Worm (Caenorhabditis elegans): ENCODE data around the gene C25F9.13.
A peak's percentile ranks its signal among the peaks of the same experiment; 100 is the strongest.

The C25F9.13 gene

DNA sequence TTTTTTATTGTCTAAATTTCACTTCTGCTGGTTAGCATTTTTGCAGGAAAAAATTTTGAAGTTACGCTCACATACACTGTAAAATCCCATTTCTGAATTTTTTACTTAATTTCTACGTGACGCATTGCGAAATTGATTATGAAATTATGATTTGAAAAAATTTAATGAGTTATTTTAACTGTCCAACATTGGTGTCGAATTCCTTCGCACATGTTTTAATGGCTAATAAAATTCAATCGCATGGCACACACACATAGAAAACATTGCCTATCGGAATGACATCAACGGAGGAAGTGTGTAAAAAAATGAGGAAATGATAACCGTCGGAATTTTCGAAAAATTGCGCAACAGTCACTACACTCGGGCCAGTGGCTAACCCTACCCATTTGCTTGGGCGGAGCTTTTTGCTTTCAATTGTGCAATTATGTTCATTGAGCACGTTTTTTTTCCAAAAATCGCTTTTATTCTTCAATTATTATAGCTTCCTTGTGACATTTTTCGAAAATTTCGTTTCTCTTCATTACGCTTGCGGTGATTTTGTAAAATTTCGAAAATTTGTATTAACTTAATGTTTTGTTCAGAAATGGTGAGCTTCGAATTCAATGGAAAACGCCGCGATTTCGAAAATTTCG, 35.1 kb upstream of the C25F9.13 start, which contains the start of gene C25F9.16:
Gene C25F9.16, plus strand, starts transcription at position 582 of the 632 bp plus-strand sequence.
- no peak for TF ChIP-seq gmeb-1 (tag; optimal IDR thresholded peaks at IDR 0.05)
- peak; percentile 10 for TF ChIP-seq fos-1 (tag; optimal IDR thresholded peaks at IDR 0.05)
- no peak for TF ChIP-seq nhr-129 (tag; optimal IDR thresholded peaks at IDR 0.05)
- no peak for TF ChIP-seq ZK546.5 (tag; optimal IDR thresholded peaks at IDR 0.05)

- TF ChIP-seq mab-5 (tag; optimal IDR thresholded peaks at IDR 0.05) (no peak), nhr-237 (tag; optimal IDR thresholded peaks at IDR 0.05) (no peak), elt-1 (tag; optimal IDR thresholded peaks at IDR 0.05) (no peak), sma-9 (GFP tag; optimal IDR thresholded peaks at IDR 0.05) (no peak), sma-9 (tag; optimal IDR thresholded peaks at IDR 0.05) (no peak), ztf-11 (tag; optimal IDR thresholded peaks at IDR 0.05) (no peak), nhr-77 (tag; optimal IDR thresholded peaks at IDR 0.05) (no peak), R02D3.7 (tag; optimal IDR thresholded peaks at IDR 0.05) (no peak), ztf-4 (tag; optimal IDR thresholded peaks at IDR 0.05) (no peak), egl-27 (tag; optimal IDR thresholded peaks at IDR 0.05) (no peak), nhr-23 (tag; optimal IDR thresholded peaks at IDR 0.05) (no peak)
Observed at ce11 chrV:19432972-19433371, 34.2 kb upstream of the C25F9.13 start, which contains the start of gene C25F9.11. TSS of gene C25F9.11 (minus strand) at chrV:19433072.

DNA sequence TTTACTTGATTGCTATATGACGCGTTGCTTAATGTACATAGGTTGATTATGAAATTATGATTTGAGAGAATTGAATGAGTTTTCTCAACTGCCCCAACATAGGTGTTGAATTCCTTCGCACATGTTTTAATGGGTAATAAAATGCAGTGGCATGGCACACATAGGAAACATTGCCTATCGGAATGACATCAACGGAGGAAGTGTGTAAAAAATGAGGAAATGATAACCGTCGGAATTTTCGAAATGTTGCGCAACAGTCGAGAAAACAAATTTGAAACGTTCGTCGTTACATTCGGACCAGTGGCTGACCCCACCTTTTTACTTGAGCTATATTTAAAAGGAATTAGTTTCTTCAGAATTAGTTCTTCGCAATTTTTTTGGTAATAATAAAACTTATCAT, 33.2 kb upstream of the C25F9.13 start:
- TF ChIP-seq nhr-77 (tag; optimal IDR thresholded peaks at IDR 0.05) = no peak
- TF ChIP-seq sma-9 (GFP tag; optimal IDR thresholded peaks at IDR 0.05) = no peak
- no peak for TF ChIP-seq sma-9 (tag; optimal IDR thresholded peaks at IDR 0.05)
- TF ChIP-seq nhr-11 (tag; optimal IDR thresholded peaks at IDR 0.05) = no peak
- no peak for TF ChIP-seq sma-3 (GFP tag; optimal IDR thresholded peaks at IDR 0.05)
- no peak for TF ChIP-seq ceh-82 (tag; optimal IDR thresholded peaks at IDR 0.05)
- peak; percentile 25 for TF ChIP-seq nhr-129 (tag; optimal IDR thresholded peaks at IDR 0.05)

ce11 chrV:19431036-19431435, 32.3 kb upstream of the C25F9.13 start, which contains the start of gene srw-85:
TSS of gene srw-85 (minus strand) at chrV:19431136.
- TF ChIP-seq aly-2 (tag; optimal IDR thresholded peaks at IDR 0.05) = no peak

DNA sequence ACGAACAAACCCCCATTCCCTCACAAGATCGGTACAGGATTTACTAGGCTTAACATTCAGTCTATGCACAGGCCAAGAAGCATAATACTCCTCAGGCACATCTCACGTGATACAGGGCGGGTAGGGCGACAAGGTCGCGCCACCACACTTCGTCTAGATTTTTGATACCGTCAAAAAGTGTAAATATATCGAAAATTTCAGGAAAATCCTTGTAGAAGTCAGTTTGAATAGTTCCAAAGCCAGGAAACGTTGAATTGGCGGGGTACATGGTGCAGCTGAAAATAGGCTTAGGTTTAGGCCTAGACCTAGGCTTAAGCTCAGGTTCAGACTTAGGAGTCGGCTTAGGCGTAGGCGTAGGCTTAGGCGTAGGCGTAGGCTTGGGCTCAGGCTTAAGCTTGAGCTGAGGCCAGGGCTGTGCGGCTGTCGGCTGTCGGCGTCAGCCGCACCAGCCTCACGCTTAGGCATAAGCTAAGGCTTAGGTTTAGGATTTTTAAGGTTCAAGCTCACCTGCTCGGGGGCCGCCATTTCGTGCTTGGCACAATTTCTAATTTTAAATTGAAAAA, 31.6 kb upstream of the C25F9.13 start:
- TF ChIP-seq ceh-16 (tag; optimal IDR thresholded peaks at IDR 0.05) (no peak), ceh-82 (tag; optimal IDR thresholded peaks at IDR 0.05) (no peak), nhr-23 (tag; optimal IDR thresholded peaks at IDR 0.05) (no peak), Y55F3AM.14 (GFP tag; optimal IDR thresholded peaks at IDR 0.05) (peak; percentile 5), mdl-1 (tag; optimal IDR thresholded peaks at IDR 0.05) (no peak), fos-1 (tag; optimal IDR thresholded peaks at IDR 0.05) (no peak)

ce11 chrV:19429605-19430004, 30.8 kb upstream of the C25F9.13 start:
- TF ChIP-seq egl-27 (tag; optimal IDR thresholded peaks at IDR 0.05) (no peak), C34F6.9 (tag; optimal IDR thresholded peaks at IDR 0.05) (no peak), ztf-11 (tag; optimal IDR thresholded peaks at IDR 0.05) (no peak), mab-5 (tag; optimal IDR thresholded peaks at IDR 0.05) (no peak), unc-39 (tag; optimal IDR thresholded peaks at IDR 0.05) (no peak), ama-1 (optimal IDR thresholded peaks at IDR 0.05) (no peak), ZK546.5 (tag; optimal IDR thresholded peaks at IDR 0.05) (no peak), elt-3 (tag; optimal IDR thresholded peaks at IDR 0.05) (no peak), lsy-2 (tag; optimal IDR thresholded peaks at IDR 0.05) (peak in 1 of 2 experiments; percentile 11), sma-9 (GFP tag; optimal IDR thresholded peaks at IDR 0.05) (peak; percentile 90), sma-9 (tag; optimal IDR thresholded peaks at IDR 0.05) (no peak), mdl-1 (tag; optimal IDR thresholded peaks at IDR 0.05) (no peak), lin-39 (tag; optimal IDR thresholded peaks at IDR 0.05) (no peak), alr-1 (tag; optimal IDR thresholded peaks at IDR 0.05) (no peak), aly-2 (tag; optimal IDR thresholded peaks at IDR 0.05) (no peak), nhr-237 (tag; optimal IDR thresholded peaks at IDR 0.05) (no peak), gmeb-1 (tag; optimal IDR thresholded peaks at IDR 0.05) (no peak), R02D3.7 (tag; optimal IDR thresholded peaks at IDR 0.05) (no peak), dmd-4 (tag; optimal IDR thresholded peaks at IDR 0.05) (no peak), sem-4 (tag; optimal IDR thresholded peaks at IDR 0.05) (no peak), nhr-25 (tag; optimal IDR thresholded peaks at IDR 0.05) (peak; percentile 54), crh-2 (tag; optimal IDR thresholded peaks at IDR 0.05) (no peak), unc-55 (GFP tag; optimal IDR thresholded peaks at IDR 0.05) (no peak), mbf-1 (tag; optimal IDR thresholded peaks at IDR 0.05) (no peak), nhr-6 (tag; optimal IDR thresholded peaks at IDR 0.05) (no peak), nhr-23 (tag; optimal IDR thresholded peaks at IDR 0.05) (peak; percentile 95), ceh-16 (tag; optimal IDR thresholded peaks at IDR 0.05) (peak; percentile 59), nhr-11 (tag; optimal IDR thresholded peaks at IDR 0.05) (no peak), elt-1 (tag; optimal IDR thresholded peaks at IDR 0.05) (peak; percentile 99), Y55F3AM.14 (GFP tag; optimal IDR thresholded peaks at IDR 0.05) (peak; percentile 1)
